Worm (Caenorhabditis elegans) whole organism, L2 larva: Measurements from ENCODE around the gene F02D10.3.

Experiments used
- C34F6.9 ChIP-seq: fragments of 150-350 bp; optimal IDR thresholded peaks from 2 replicates; lab custom pipeline; 2014; ENCODE audit warnings: missing biosample characterization, missing genetic modification characterization
- F13H6.1 ChIP-seq: sonication (generic microtip); optimal IDR thresholded peaks from 2 replicates; lab custom pipeline; 2016; ENCODE audit warnings: missing genetic modification characterization, missing compliant biosample characterization
- R02D3.7 ChIP-seq: fragments of 150-350 bp; optimal IDR thresholded peaks from 2 replicates; lab custom pipeline; 2014; ENCODE audit warnings: missing biosample characterization, missing genetic modification characterization
- Y55F3AM.14 ChIP-seq: fragments of 200-800 bp; sonication (Bioruptor generic); optimal IDR thresholded peaks from 2 replicates; lab custom pipeline; 2018; ENCODE audit warnings: mild to moderate bottlenecking, missing genetic modification characterization, missing compliant biosample characterization
- ZK546.5 ChIP-seq: sonication (generic microtip); optimal IDR thresholded peaks from 2 replicates; lab custom pipeline; 2017; ENCODE audit warnings: missing biosample characterization, missing genetic modification characterization
- alr-1 ChIP-seq: fragments of 150-350 bp; optimal IDR thresholded peaks from 2 replicates; lab custom pipeline; 2014; ENCODE audit warnings: missing biosample characterization, missing genetic modification characterization
- aly-2 ChIP-seq: fragments of 150-350 bp; optimal IDR thresholded peaks from 2 replicates; lab custom pipeline; 2014; ENCODE audit warnings: missing biosample characterization, missing genetic modification characterization
- blmp-1 ChIP-seq: sonication (generic microtip); optimal IDR thresholded peaks from 2 replicates; lab custom pipeline; 2017; ENCODE audit warnings: missing genetic modification characterization, mild to moderate bottlenecking, missing compliant biosample characterization, antibody characterized with exemption, moderate library complexity; ENCODE audit not compliant: insufficient read depth
- ceh-82 ChIP-seq: fragments of 150-350 bp; optimal IDR thresholded peaks from 2 replicates; lab custom pipeline; 2014; ENCODE audit warnings: missing biosample characterization, missing genetic modification characterization
- crh-2 ChIP-seq: sonication (generic microtip); optimal IDR thresholded peaks from 2 replicates; lab custom pipeline; 2017; ENCODE audit warnings: missing biosample characterization, missing genetic modification characterization
- dmd-4 ChIP-seq: sonication (generic microtip); optimal IDR thresholded peaks from 2 replicates; lab custom pipeline; 2017; ENCODE audit warnings: missing biosample characterization, missing genetic modification characterization
- egl-27 ChIP-seq: sonication (generic microtip); optimal IDR thresholded peaks from 3 replicates; lab custom pipeline; 2017; ENCODE audit warnings: missing biosample characterization, missing genetic modification reagents, missing genetic modification characterization
- elt-1 ChIP-seq: fragments of 150-350 bp; optimal IDR thresholded peaks from 2 replicates; lab custom pipeline; 2014; ENCODE audit warnings: missing biosample characterization, missing genetic modification characterization
- elt-3 ChIP-seq: sonication (generic microtip); optimal IDR thresholded peaks from 2 replicates; lab custom pipeline; 2017; ENCODE audit warnings: missing biosample characterization, missing genetic modification characterization
- fos-1 ChIP-seq: fragments of 150-350 bp; optimal IDR thresholded peaks from 2 replicates; lab custom pipeline; 2014; ENCODE audit warnings: missing biosample characterization, missing genetic modification characterization
- lin-11 ChIP-seq: fragments of 150-350 bp; sonication (generic microtip); optimal IDR thresholded peaks from 2 replicates; lab custom pipeline; 2014; ENCODE audit warnings: missing biosample characterization, missing genetic modification characterization, inconsistent platforms, mixed read lengths
- lin-13 ChIP-seq: fragments of 150-350 bp; optimal IDR thresholded peaks from 2 replicates; lab custom pipeline; 2014; ENCODE audit warnings: missing biosample characterization, missing genetic modification reagents, missing genetic modification characterization
- lin-39 ChIP-seq: fragments of 150-350 bp; optimal IDR thresholded peaks from 2 replicates; lab custom pipeline; 2014; ENCODE audit warnings: missing biosample characterization, missing genetic modification reagents, missing genetic modification characterization
- lsy-2 ChIP-seq, 2 experiments: fragments of 150-350 bp in 1 of 2; sonication (generic microtip) in 1 of 2; optimal IDR thresholded peaks; 2 replicates each; lab custom pipeline; 2014 to 2017; ENCODE audit warnings: missing biosample characterization in 2 of 2, missing genetic modification characterization in 2 of 2
- mab-5 ChIP-seq: fragments of 150-350 bp; optimal IDR thresholded peaks from 2 replicates; lab custom pipeline; 2014; ENCODE audit warnings: missing biosample characterization, missing genetic modification characterization
- mbf-1 ChIP-seq: sonication (generic microtip); optimal IDR thresholded peaks from 2 replicates; lab custom pipeline; 2017; ENCODE audit warnings: missing biosample characterization, missing genetic modification characterization
- mdl-1 ChIP-seq, 2 experiments: fragments of 150-350 bp in 1 of 2; sonication (generic microtip) in 1 of 2; optimal IDR thresholded peaks; 2 replicates each; lab custom pipeline; 2017; ENCODE audit warnings: missing biosample characterization in 2 of 2, missing genetic modification characterization in 2 of 2
- nhr-10 ChIP-seq: sonication (generic microtip); optimal IDR thresholded peaks from 2 replicates; lab custom pipeline; 2017; ENCODE audit warnings: missing biosample characterization, missing genetic modification characterization
- nhr-11 ChIP-seq: fragments of 150-350 bp; optimal IDR thresholded peaks from 2 replicates; lab custom pipeline; 2014; ENCODE audit warnings: missing biosample characterization, missing genetic modification characterization
- nhr-12 ChIP-seq: fragments of 150-350 bp; optimal IDR thresholded peaks from 2 replicates; lab custom pipeline; 2014; ENCODE audit warnings: missing biosample characterization, missing genetic modification characterization
- nhr-237 ChIP-seq: fragments of 150-350 bp; optimal IDR thresholded peaks from 2 replicates; lab custom pipeline; 2014; ENCODE audit warnings: missing biosample characterization, missing genetic modification characterization
- nhr-25 ChIP-seq: fragments of 150-350 bp; sonication (generic microtip); optimal IDR thresholded peaks from 3 replicates; lab custom pipeline; 2014; ENCODE audit warnings: missing biosample characterization, missing genetic modification characterization
- nhr-6 ChIP-seq: fragments of 150-350 bp; optimal IDR thresholded peaks from 2 replicates; lab custom pipeline; 2014; ENCODE audit warnings: missing biosample characterization, missing genetic modification characterization
- nhr-77 ChIP-seq: fragments of 150-350 bp; optimal IDR thresholded peaks from 2 replicates; lab custom pipeline; 2014; ENCODE audit warnings: missing biosample characterization, missing genetic modification characterization
- peb-1 ChIP-seq: fragments of 150-350 bp; optimal IDR thresholded peaks from 2 replicates; lab custom pipeline; 2014; ENCODE audit warnings: missing biosample characterization, missing genetic modification characterization
- sem-4 ChIP-seq: fragments of 150-350 bp; optimal IDR thresholded peaks from 2 replicates; lab custom pipeline; 2014; ENCODE audit warnings: missing biosample characterization, missing genetic modification reagents, missing genetic modification characterization
- sma-9 ChIP-seq, 2 experiments: fragments of 150-350 bp in 1 of 2; sonication (generic microtip) in 1 of 2; optimal IDR thresholded peaks; 2 replicates each; lab custom pipeline; 2014 to 2016; ENCODE audit warnings: missing genetic modification characterization in 2 of 2, mild to moderate bottlenecking in 1 of 2, missing biosample characterization in 1 of 2, missing compliant biosample characterization in 1 of 2, missing genetic modification reagents in 1 of 2, moderate library complexity in 1 of 2
- unc-39 ChIP-seq: fragments of 150-350 bp; optimal IDR thresholded peaks from 2 replicates; lab custom pipeline; 2014; ENCODE audit warnings: missing biosample characterization, missing genetic modification characterization
- unc-55 ChIP-seq: fragments of 150-350 bp; sonication (generic microtip); optimal IDR thresholded peaks from 3 replicates; lab custom pipeline; 2014; ENCODE audit warnings: missing biosample characterization, missing genetic modification reagents, missing genetic modification characterization
- unc-62 ChIP-seq: fragments of 150-350 bp; optimal IDR thresholded peaks from 2 replicates; lab custom pipeline; 2014; ENCODE audit warnings: missing biosample characterization, missing genetic modification reagents, missing genetic modification characterization
- zag-1 ChIP-seq: fragments of 150-350 bp; optimal IDR thresholded peaks from 2 replicates; lab custom pipeline; 2014; ENCODE audit warnings: missing biosample characterization, missing genetic modification characterization
- ztf-1 ChIP-seq: fragments of 200-800 bp; sonication (Bioruptor generic); conservative IDR thresholded peaks from 2 replicates; pipeline ENCODE4 v1.3.6; 2022; ENCODE audit warnings: missing genetic modification characterization, missing compliant biosample characterization
- ztf-11 ChIP-seq: sonication (generic microtip); optimal IDR thresholded peaks from 2 replicates; lab custom pipeline; 2017; ENCODE audit warnings: missing biosample characterization, missing genetic modification characterization
- ztf-4 ChIP-seq: fragments of 150-350 bp; optimal IDR thresholded peaks from 2 replicates; lab custom pipeline; 2014; ENCODE audit warnings: missing biosample characterization, missing genetic modification characterization

Gene F02D10.3

ce11 chrX:13502282-13502681, 39.9 kb upstream of the F02D10.3 start (continued):
- peak in 1 of 2 experiments; percentile 46 for TF ChIP-seq lsy-2 (tag; optimal IDR thresholded peaks at IDR 0.05; lab: Kevin White, UChicago)
- TF ChIP-seq elt-3: no peak
- TF ChIP-seq nhr-25 (tag; lab: Kevin White, UChicago): no peak
- TF ChIP-seq sma-9 (GFP tag; optimal IDR thresholded peaks at IDR 0.05; lab: Kevin White, UChicago): peak; percentile 49
- TF ChIP-seq sma-9 (tag; optimal IDR thresholded peaks at IDR 0.05; lab: Kevin White, UChicago): no peak
- no peak for TF ChIP-seq nhr-6
- TF ChIP-seq egl-27: peak; percentile 21
- no peak for TF ChIP-seq unc-62
- no peak for TF ChIP-seq peb-1 (tag; lab: Kevin White, UChicago)
- peak; percentile 15 for TF ChIP-seq crh-2 (tag; lab: Kevin White, UChicago)
- no peak for TF ChIP-seq ceh-82
- peak; percentile 49 for TF ChIP-seq lin-11 (tag; lab: Kevin White, UChicago)
- TF ChIP-seq ZK546.5 (tag; lab: Kevin White, UChicago): no peak
- TF ChIP-seq unc-39: no peak
- peak; percentile 6 to 35 for TF ChIP-seq mdl-1 (tag; optimal IDR thresholded peaks at IDR 0.05; lab: Kevin White, UChicago)
- no peak for TF ChIP-seq nhr-11 (tag; lab: Kevin White, UChicago)
- TF ChIP-seq unc-55 (GFP tag; lab: Kevin White, UChicago): peak; percentile 70
- no peak for TF ChIP-seq nhr-10 (tag; lab: Kevin White, UChicago)
- no peak for TF ChIP-seq nhr-77 (tag; lab: Kevin White, UChicago)
- TF ChIP-seq elt-1 (tag; lab: Kevin White, UChicago): no peak
- TF ChIP-seq nhr-237: no peak

- TF ChIP-seq nhr-12 (tag; lab: Kevin White, UChicago): no peak
- TF ChIP-seq C34F6.9 (tag; lab: Kevin White, UChicago): peak; percentile 26
- TF ChIP-seq lin-13 (GFP tag; lab: Kevin White, UChicago): no peak
- no peak for TF ChIP-seq fos-1 (tag; lab: Kevin White, UChicago)
Observed at ce11 chrX:13500568-13500967, 38.1 kb upstream of the F02D10.3 start, which contains the start of gene sad-1. Gene sad-1, minus strand, starts transcription at chrX:13500668.

ce11 chrX:13499923-13500322, 37.5 kb upstream of the F02D10.3 start:
- TF ChIP-seq crh-2 (tag; lab: Kevin White, UChicago) (peak; percentile 35), mab-5 (tag; lab: Kevin White, UChicago) (no peak), lsy-2 (tag; optimal IDR thresholded peaks at IDR 0.05; lab: Kevin White, UChicago) (peak in 1 of 2 experiments; percentile 6), nhr-77 (tag; lab: Kevin White, UChicago) (no peak), elt-3 (no peak)

ce11 chrX:13499098-13499497, 36.7 kb upstream of the F02D10.3 start:
- TF ChIP-seq sem-4 (peak; percentile 2), ztf-4 (tag; lab: Kevin White, UChicago) (no peak)

- TF ChIP-seq mbf-1 (tag; lab: Kevin White, UChicago): no peak
- no peak for TF ChIP-seq dmd-4 (tag; lab: Kevin White, UChicago)
- peak; percentile 26 for TF ChIP-seq mab-5 (tag; lab: Kevin White, UChicago)
- no peak for TF ChIP-seq nhr-6
- TF ChIP-seq alr-1 (tag; lab: Kevin White, UChicago): no peak
- TF ChIP-seq crh-2 (tag; lab: Kevin White, UChicago): peak; percentile 37
- no peak for TF ChIP-seq ztf-4 (tag; lab: Kevin White, UChicago)
- TF ChIP-seq nhr-12 (tag; lab: Kevin White, UChicago): no peak
- no peak for TF ChIP-seq blmp-1 (tag; lab: Kevin White, UChicago)
- peak; percentile 17 for TF ChIP-seq C34F6.9 (tag; lab: Kevin White, UChicago)
- TF ChIP-seq nhr-11 (tag; lab: Kevin White, UChicago): no peak
- TF ChIP-seq ZK546.5 (tag; lab: Kevin White, UChicago): no peak
- no peak for TF ChIP-seq aly-2 (tag; lab: Kevin White, UChicago)
- TF ChIP-seq unc-55 (GFP tag; lab: Kevin White, UChicago): peak; percentile 74
- TF ChIP-seq ztf-1 (GFP tag; lab: Robert Waterston, UW): no peak
- no peak for TF ChIP-seq F13H6.1
- TF ChIP-seq nhr-25 (tag; lab: Kevin White, UChicago): no peak
- no peak for TF ChIP-seq Y55F3AM.14 (GFP tag; lab: Kevin White, UChicago)
- TF ChIP-seq lin-39 (tag; lab: Kevin White, UChicago): peak; percentile 30
- no peak for TF ChIP-seq ztf-11 (tag; lab: Kevin White, UChicago)
- peak in 1 of 2 experiments; percentile 25 for TF ChIP-seq lsy-2 (tag; optimal IDR thresholded peaks at IDR 0.05; lab: Kevin White, UChicago)
- TF ChIP-seq R02D3.7 (tag; lab: Kevin White, UChicago): no peak
- no peak for TF ChIP-seq nhr-237
- peak; percentile 30 for TF ChIP-seq zag-1 (tag; lab: Kevin White, UChicago)
- no peak for TF ChIP-seq unc-62
- no peak for TF ChIP-seq lin-13 (GFP tag; lab: Kevin White, UChicago)
- TF ChIP-seq, all 48 proteins: peak for 7
Observed at ce11 chrX:13493762-13494161, 31.3 kb upstream of the F02D10.3 start.
